Fruit fly (Drosophila melanogaster) whole organism, embryonic: Measurements from ENCODE around the gene CG7943.

Experiments used
- B-H2 ChIP-seq: fragments of 200-800 bp; sonication (Bioruptor generic); optimal IDR thresholded peaks from 2 replicates; lab custom pipeline; 2018; ENCODE audit warnings: missing biosample characterization, mild to moderate bottlenecking, missing genetic modification characterization
- Bgb ChIP-seq: fragments of 200-800 bp; sonication (Bioruptor generic); IDR thresholded peaks from 2 replicates; pipeline ENCODE4 v1.3.6; 2022; ENCODE audit warnings: missing biosample characterization, missing genetic modification characterization; ENCODE audit not compliant: partially characterized antibody
- CG10147 ChIP-seq: fragments of 200-800 bp; sonication (Bioruptor generic); optimal IDR thresholded peaks from 2 replicates; lab custom pipeline; 2019; ENCODE audit warnings: missing biosample characterization, mild to moderate bottlenecking, missing genetic modification characterization, moderate library complexity
- CG10267 ChIP-seq: fragments of 200-800 bp; sonication (Bioruptor generic); optimal IDR thresholded peaks from 2 replicates; lab custom pipeline; 2018; ENCODE audit warnings: missing biosample characterization, mild to moderate bottlenecking, missing genetic modification characterization, moderate library complexity
- CG10321 ChIP-seq: fragments of 200-800 bp; sonication (Bioruptor generic); IDR thresholded peaks from 2 replicates; pipeline ENCODE4 v1.3.6; 2022; ENCODE audit warnings: missing biosample characterization, missing genetic modification characterization
- CG11695 ChIP-seq: fragments of 200-800 bp; sonication (Bioruptor generic); IDR thresholded peaks from 3 replicates; pipeline ENCODE4 v1.3.6; 2022; ENCODE audit warnings: missing biosample characterization, missing genetic modification characterization
- CG12299 ChIP-seq: fragments of 200-800 bp; sonication (Bioruptor generic); optimal IDR thresholded peaks from 2 replicates; lab custom pipeline; 2018; ENCODE audit warnings: missing biosample characterization, mild to moderate bottlenecking, missing genetic modification characterization
- CG1602 ChIP-seq: fragments of 200-800 bp; sonication (Bioruptor generic); optimal IDR thresholded peaks from 3 replicates; lab custom pipeline; 2016; ENCODE audit warnings: missing biosample characterization, missing genetic modification characterization
- CG16813 ChIP-seq: fragments of 200-800 bp; sonication (Bioruptor generic); IDR thresholded peaks from 3 replicates; pipeline ENCODE4 v1.3.6; 2022; ENCODE audit warnings: missing biosample characterization, missing genetic modification characterization; ENCODE audit not compliant: partially characterized antibody
- CG18599 ChIP-seq: fragments of 200-800 bp; sonication (Bioruptor generic); optimal IDR thresholded peaks from 3 replicates; lab custom pipeline; 2017; ENCODE audit warnings: missing biosample characterization, missing genetic modification characterization, mild to moderate bottlenecking, moderate library complexity, missing genetic modification reagents
- CG30020 ChIP-seq: fragments of 200-800 bp; optimal IDR thresholded peaks from 2 replicates; lab custom pipeline; 2019; ENCODE audit warnings: missing biosample characterization, mild to moderate bottlenecking, missing genetic modification characterization, moderate library complexity
- CG31365 ChIP-seq: fragments of 200-800 bp; sonication (Bioruptor generic); optimal IDR thresholded peaks from 2 replicates; lab custom pipeline; 2018; ENCODE audit warnings: missing biosample characterization, mild to moderate bottlenecking, missing genetic modification characterization
- CG34376 ChIP-seq: fragments of 200-800 bp; sonication (Bioruptor generic); optimal IDR thresholded peaks from 2 replicates; lab custom pipeline; 2018; ENCODE audit warnings: missing biosample characterization, mild to moderate bottlenecking, missing genetic modification characterization
- CG6272 ChIP-seq: fragments of 200-800 bp; sonication (Bioruptor generic); IDR thresholded peaks from 2 replicates; pipeline ENCODE4 v1.3.6; 2022; ENCODE audit warnings: missing biosample characterization, missing genetic modification characterization
- CG6654 ChIP-seq: fragments of 200-800 bp; sonication (Bioruptor generic); optimal IDR thresholded peaks from 2 replicates; lab custom pipeline; 2017; ENCODE audit warnings: missing biosample characterization, mild to moderate bottlenecking, missing genetic modification characterization
- CG7745 ChIP-seq: fragments of 200-800 bp; sonication (Bioruptor generic); optimal IDR thresholded peaks from 2 replicates; lab custom pipeline; 2018; ENCODE audit warnings: missing biosample characterization, mild to moderate bottlenecking, missing genetic modification characterization, moderate library complexity
- CG8089 ChIP-seq: fragments of 200-800 bp; sonication (Bioruptor generic); optimal IDR thresholded peaks from 3 replicates; lab custom pipeline; 2016; ENCODE audit warnings: missing biosample characterization, missing genetic modification characterization
- CG9215 ChIP-seq: fragments of 200-800 bp; sonication (Bioruptor generic); IDR thresholded peaks from 2 replicates; pipeline ENCODE4 v1.3.6; 2022; ENCODE audit warnings: missing biosample characterization, missing genetic modification characterization
- CHES-1-like ChIP-seq: fragments of 200-800 bp; sonication (Bioruptor generic); optimal IDR thresholded peaks from 2 replicates; lab custom pipeline; 2016; ENCODE audit warnings: missing biosample characterization, missing genetic modification characterization
- Dad ChIP-seq: fragments of 200-800 bp; sonication (Bioruptor generic); optimal IDR thresholded peaks from 3 replicates; lab custom pipeline; 2016; ENCODE audit warnings: missing biosample characterization, missing genetic modification characterization
- Dek ChIP-seq: fragments of 200-800 bp; sonication (Bioruptor generic); optimal IDR thresholded peaks from 3 replicates; lab custom pipeline; 2019; ENCODE audit warnings: missing biosample characterization, mild to moderate bottlenecking, missing genetic modification characterization, moderate library complexity
- Dip2 ChIP-seq: fragments of 200-800 bp; sonication (Bioruptor generic); IDR thresholded peaks from 2 replicates; pipeline ENCODE4 v1.3.6; 2022; ENCODE audit warnings: missing biosample characterization, missing genetic modification characterization
- Elba2 ChIP-seq: fragments of 200-800 bp; sonication (Bioruptor generic); optimal IDR thresholded peaks from 3 replicates; lab custom pipeline; 2016; ENCODE audit warnings: missing biosample characterization, missing genetic modification characterization
- Jarid2 ChIP-seq: fragments of 200-800 bp; sonication (Bioruptor generic); optimal IDR thresholded peaks from 3 replicates; lab custom pipeline; 2017; ENCODE audit warnings: mild to moderate bottlenecking, missing biosample characterization, missing genetic modification reagents, missing genetic modification characterization
- MBD-R2 ChIP-seq: fragments of 200-800 bp; sonication (Bioruptor generic); IDR thresholded peaks from 2 replicates; pipeline ENCODE4 v1.3.6; 2022; ENCODE audit warnings: missing biosample characterization, missing genetic modification characterization
- MTF-1 ChIP-seq: fragments of 200-800 bp; sonication (Bioruptor generic); optimal IDR thresholded peaks from 2 replicates; lab custom pipeline; 2018; ENCODE audit warnings: missing biosample characterization, mild to moderate bottlenecking, missing genetic modification characterization, borderline replicate concordance
- Nf-YA ChIP-seq: fragments of 200-800 bp; sonication (Bioruptor generic); IDR thresholded peaks from 2 replicates; pipeline ENCODE4 v1.3.6; 2022; ENCODE audit warnings: missing biosample characterization, missing genetic modification characterization
- Sox100B ChIP-seq: fragments of 200-800 bp; sonication (Bioruptor generic); optimal IDR thresholded peaks from 3 replicates; lab custom pipeline; 2018; ENCODE audit warnings: missing biosample characterization, mild to moderate bottlenecking, missing genetic modification characterization
- Trl ChIP-seq, 3 experiments: fragments of >200 bp in 2 of 3; fragments of 200-800 bp in 1 of 3; sonication (Bioruptor generic) in 1 of 3; optimal IDR thresholded peaks; 2 replicates in 1 of 3; 3 replicates in 2 of 3; lab custom pipeline; 2016 to 2017; ENCODE audit warnings: missing biosample characterization in 1 of 3, missing genetic modification characterization in 1 of 3
- br ChIP-seq: fragments of >200 bp; optimal IDR thresholded peaks from 2 replicates; lab custom pipeline; 2017
- btn ChIP-seq: fragments of 200-800 bp; sonication (Bioruptor generic); optimal IDR thresholded peaks from 2 replicates; lab custom pipeline; 2016; ENCODE audit warnings: missing biosample characterization, missing genetic modification characterization
- caup ChIP-seq: fragments of 200-800 bp; sonication (Bioruptor generic); optimal IDR thresholded peaks from 3 replicates; lab custom pipeline; 2017; ENCODE audit warnings: missing biosample characterization, mild to moderate bottlenecking, missing genetic modification characterization, moderate library complexity; ENCODE audit not compliant: severe bottlenecking
- chif ChIP-seq, 2 experiments: fragments of 200-800 bp; sonication (Bioruptor generic); optimal IDR thresholded peaks; 3 replicates each; lab custom pipeline; 2016; ENCODE audit warnings: missing biosample characterization in 2 of 2, missing genetic modification characterization in 2 of 2
- corto ChIP-seq: fragments of 200-800 bp; sonication (Bioruptor generic); optimal IDR thresholded peaks from 2 replicates; lab custom pipeline; 2016; ENCODE audit warnings: missing biosample characterization, mild to moderate bottlenecking, missing genetic modification characterization, moderate library complexity
- crp ChIP-seq, 2 experiments: fragments of 200-800 bp; sonication (Bioruptor generic); optimal IDR thresholded peaks; 2 replicates in 1 of 2; 3 replicates in 1 of 2; lab custom pipeline; 2017; ENCODE audit warnings: missing biosample characterization in 2 of 2, missing genetic modification characterization in 2 of 2, mild to moderate bottlenecking in 1 of 2, moderate library complexity in 1 of 2
- esg ChIP-seq: fragments of 200-800 bp; sonication (Bioruptor generic); conservative IDR thresholded peaks from 2 replicates; pipeline ENCODE4 v1.3.6; 2022; ENCODE audit warnings: missing biosample characterization, missing genetic modification characterization
- fd3F ChIP-seq: fragments of 200-800 bp; sonication (Bioruptor generic); optimal IDR thresholded peaks from 2 replicates; lab custom pipeline; 2018; ENCODE audit warnings: missing biosample characterization, mild to moderate bottlenecking, missing genetic modification characterization, moderate library complexity
- nom ChIP-seq: fragments of 200-800 bp; sonication (Bioruptor generic); optimal IDR thresholded peaks from 2 replicates; lab custom pipeline; 2017; ENCODE audit warnings: missing biosample characterization, missing genetic modification characterization, mild to moderate bottlenecking, moderate library complexity, missing genetic modification reagents
- otp ChIP-seq: fragments of 200-800 bp; sonication (Bioruptor generic); IDR thresholded peaks from 3 replicates; pipeline ENCODE4, ENCODE4 v1.3.6; 2022; ENCODE audit warnings: missing biosample characterization, missing genetic modification characterization
- sd ChIP-seq: fragments of 200-800 bp; sonication (Bioruptor generic); optimal IDR thresholded peaks from 3 replicates; lab custom pipeline; 2018; ENCODE audit warnings: missing biosample characterization, mild to moderate bottlenecking, missing genetic modification characterization, moderate library complexity
- sens ChIP-seq: fragments of 200-800 bp; sonication (Bioruptor generic); peaks from one replicate; lab custom pipeline; 2016; ENCODE audit warnings: missing biosample characterization, missing genetic modification characterization
- shn ChIP-seq: fragments of 200-800 bp; sonication (Bioruptor generic); optimal IDR thresholded peaks from 3 replicates; lab custom pipeline; 2016; ENCODE audit warnings: missing biosample characterization, missing genetic modification characterization
- sqz ChIP-seq: fragments of 200-800 bp; sonication (Bioruptor generic); optimal IDR thresholded peaks from 3 replicates; lab custom pipeline; 2018; ENCODE audit warnings: missing biosample characterization, mild to moderate bottlenecking, missing genetic modification characterization
- tin ChIP-seq: fragments of 200-800 bp; sonication (Bioruptor generic); optimal IDR thresholded peaks from 3 replicates; lab custom pipeline; 2016; ENCODE audit warnings: missing biosample characterization, missing genetic modification characterization
- trem ChIP-seq: fragments of 200-800 bp; optimal IDR thresholded peaks from 3 replicates; lab custom pipeline; 2019; ENCODE audit warnings: missing biosample characterization, mild to moderate bottlenecking, missing genetic modification characterization, moderate library complexity
- ttk ChIP-seq: fragments of 200-800 bp; sonication (Bioruptor generic); IDR thresholded peaks from 2 replicates; pipeline ENCODE4 v2.1.2; 2022; ENCODE audit warnings: missing biosample characterization, missing genetic modification characterization
- tx ChIP-seq: fragments of 200-800 bp; sonication (Bioruptor generic); optimal IDR thresholded peaks from 2 replicates; lab custom pipeline; 2016; ENCODE audit warnings: missing biosample characterization, missing genetic modification characterization
- unc-4 ChIP-seq: fragments of 200-800 bp; sonication (Bioruptor generic); IDR thresholded peaks from 2 replicates; pipeline ENCODE4 v1.3.6; 2022; ENCODE audit warnings: missing biosample characterization, missing genetic modification characterization; ENCODE audit not compliant: partially characterized antibody
- zen ChIP-seq: fragments of 200-800 bp; sonication (Bioruptor generic); optimal IDR thresholded peaks from 3 replicates; lab custom pipeline; 2018; ENCODE audit warnings: missing biosample characterization, mild to moderate bottlenecking, missing genetic modification characterization, moderate library complexity
- zen2 ChIP-seq: fragments of 200-800 bp; sonication (Bioruptor generic); IDR thresholded peaks from 3 replicates; pipeline ENCODE4 v1.3.6; 2022; ENCODE audit warnings: missing biosample characterization, missing genetic modification characterization; ENCODE audit not compliant: partially characterized antibody

Gene CG7943

DNA sequence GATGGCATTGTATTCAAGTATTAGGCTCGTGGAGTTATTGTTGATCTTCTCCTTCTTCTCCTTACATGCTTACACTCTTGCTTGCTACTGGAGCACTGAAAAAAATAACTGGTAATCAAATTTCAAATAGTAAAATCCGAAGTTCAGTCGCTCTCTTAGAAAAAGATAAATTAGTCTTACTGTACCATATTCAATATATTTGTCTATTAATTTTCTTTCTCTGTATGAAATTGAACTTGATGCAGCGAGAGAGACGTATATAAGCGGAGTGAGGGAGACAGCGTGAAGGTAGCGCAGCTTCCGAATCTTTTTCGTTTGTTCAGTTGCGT is 14.8 kb downstream of the CG7943 start (continued):
- no peak for TF ChIP-seq sd
- TF ChIP-seq CHES-1-like, result peak; percentile 43
- TF ChIP-seq br (lab: Kevin White, UChicago), result no peak
- TF ChIP-seq tx (GFP tag; lab: Kevin White, UChicago), result peak; percentile 70
- TF ChIP-seq CG7745 (tag; lab: Kevin White, UChicago), result no peak
- TF ChIP-seq CG6272, result peak; percentile 72
- peak; percentile 68 for TF ChIP-seq CG6654
- TF ChIP-seq MBD-R2, result peak; percentile 74
- TF ChIP-seq Dek (tag; lab: Kevin White, UChicago), result peak; percentile 80
- peak; percentile 55 for TF ChIP-seq corto (GFP tag; lab: Kevin White, UChicago)
- peak; percentile 89 for TF ChIP-seq CG18599 (GFP tag; lab: Kevin White, UChicago)
- TF ChIP-seq CG16813, result no peak
- peak; percentile 87 for TF ChIP-seq CG10267
- peak; percentile 92 for TF ChIP-seq esg
- no peak for TF ChIP-seq zen2 (GFP tag; lab: Robert Waterston, UW)
- TF ChIP-seq MTF-1 (GFP tag; lab: Kevin White, UChicago), result peak; percentile 77
- TF ChIP-seq nom (GFP tag; lab: Kevin White, UChicago), result peak; percentile 78
- peak; percentile 58; the same call in 1 of the 2 replicates for TF ChIP-seq CG10321 (GFP tag; lab: Robert Waterston, UW)
- peak; percentile 83 for TF ChIP-seq Dad
- TF ChIP-seq CG10147 (GFP tag; lab: Kevin White, UChicago), result peak; percentile 77
- TF ChIP-seq sqz (GFP tag; lab: Kevin White, UChicago), result peak; percentile 75
- TF ChIP-seq crp (GFP tag; optimal IDR thresholded peaks at IDR 0.05; lab: Kevin White, UChicago), result peak in 1 of 2 experiments; percentile 2
- peak; percentile 37 for TF ChIP-seq CG34376 (GFP tag; lab: Kevin White, UChicago)
- peak in 1 of 2 experiments; percentile 1 for TF ChIP-seq Trl (optimal IDR thresholded peaks at IDR 0.05; lab: Kevin White, UChicago)
- TF ChIP-seq Trl (GFP tag; optimal IDR thresholded peaks at IDR 0.05; lab: Kevin White, UChicago), result peak; percentile 92
- peak; percentile 57 for TF ChIP-seq CG9215 (GFP tag; lab: Robert Waterston, UW)
- peak; percentile 60 for TF ChIP-seq CG30020 (tag; lab: Kevin White, UChicago)
- TF ChIP-seq shn, result peak; percentile 42
- peak; percentile 71 for TF ChIP-seq CG8089 (GFP tag; lab: Kevin White, UChicago)
- TF ChIP-seq otp (GFP tag; lab: Robert Waterston, UW), result peak; percentile 93
- TF ChIP-seq CG12299 (tag; lab: Kevin White, UChicago), result peak; percentile 48
- TF ChIP-seq chif (GFP tag; optimal IDR thresholded peaks at IDR 0.05; lab: Kevin White, UChicago), result peak; percentile 77 to 92
- TF ChIP-seq tin (GFP tag; lab: Kevin White, UChicago), result peak; percentile 93
- peak; percentile 63 for TF ChIP-seq CG31365
- peak; percentile 71 for TF ChIP-seq Jarid2
- no peak for TF ChIP-seq Elba2
- peak; percentile 93 for TF ChIP-seq Nf-YA (GFP tag; lab: Robert Waterston, UW)
- peak; percentile 88 for TF ChIP-seq trem
- peak; percentile 52 for TF ChIP-seq fd3F (GFP tag; lab: Kevin White, UChicago)
- TF ChIP-seq Dip2 (GFP tag; lab: Robert Waterston, UW), result no peak
- TF ChIP-seq caup (GFP tag; lab: Kevin White, UChicago), result peak; percentile 85
- peak; percentile 68 for TF ChIP-seq CG1602
- TF ChIP-seq zen, result peak; percentile 79
- peak; percentile 91 for TF ChIP-seq Sox100B
- TF ChIP-seq CG11695, result peak; percentile 86
- TF ChIP-seq ttk (GFP tag; lab: Robert Waterston, UW), result peak; percentile 94
- TF ChIP-seq btn (GFP tag; lab: Kevin White, UChicago), result peak; percentile 77
- no peak for TF ChIP-seq B-H2
- TF ChIP-seq Bgb (GFP tag; lab: Robert Waterston, UW), result no peak
- TF ChIP-seq unc-4, result no peak
- peak; percentile 98 for TF ChIP-seq sens
